Worm (Caenorhabditis elegans): ENCODE results near the gene papl-1.

- TF ChIP-seq dao-5 (tag; optimal IDR thresholded peaks at IDR 0.05) (no peak), W03F9.2 (tag; optimal IDR thresholded peaks at IDR 0.05) (no peak)
Measured at ce11 chrV:12754839-12755238, 4.7 kb downstream of the papl-1 start, which contains the start of gene gpa-13.

All from whole organism, L4/young adult.